Worm (Caenorhabditis elegans): ENCODE results near the gene lgc-58.

DNA sequence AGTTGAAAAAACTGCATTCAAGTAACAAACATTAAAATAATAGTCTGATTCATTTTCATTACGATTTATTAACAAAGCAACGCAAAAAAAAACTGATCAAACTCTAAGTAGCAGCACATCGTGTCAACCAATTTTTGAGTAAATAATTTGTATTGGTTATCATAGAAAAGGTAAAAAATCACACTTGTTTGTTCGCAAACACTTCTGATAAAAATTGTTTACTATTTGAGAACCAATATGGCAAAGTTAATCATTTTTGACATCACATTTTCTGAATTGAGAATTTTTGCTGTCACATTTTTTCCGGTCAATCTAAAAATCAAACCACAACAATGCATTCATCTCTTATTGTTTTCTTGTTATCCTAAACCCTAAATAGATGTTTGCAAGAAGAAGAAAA lies 46.0 kb downstream of the lgc-58 start:
- TF ChIP-seq tab-1 (GFP tag; IDR thresholded peaks at IDR 0.05) (no peak), klf-2 (GFP tag; conservative IDR thresholded peaks at IDR 0.05) (no peak), flt-1 (GFP tag; IDR thresholded peaks at IDR 0.05) (no peak), ztf-29 (GFP tag; IDR thresholded peaks at IDR 0.05) (no peak)
